Fruit fly (Drosophila melanogaster) whole organism, wandering third instar larva: ENCODE measurements around the gene CG13893.

Source experiments
- Abd-B ChIP-seq: fragments of >200 bp; optimal IDR thresholded peaks from 2 replicates; lab custom pipeline; 2017; ENCODE audit warnings: missing biosample characterization, missing genetic modification characterization
- CG32264 ChIP-seq: fragments of 200-800 bp; sonication (Bioruptor generic); optimal IDR thresholded peaks from 2 replicates; lab custom pipeline; 2016; ENCODE audit warnings: missing biosample characterization, missing genetic modification characterization
- CG9705 ChIP-seq: fragments of 200-800 bp; sonication (Bioruptor generic); optimal IDR thresholded peaks from 2 replicates; lab custom pipeline; 2018; ENCODE audit warnings: missing biosample characterization, mild to moderate bottlenecking, missing genetic modification characterization
- CrebA ChIP-seq: fragments of 200-800 bp; sonication (Bioruptor generic); optimal IDR thresholded peaks from 2 replicates; lab custom pipeline; 2016; ENCODE audit warnings: missing biosample characterization, mild to moderate bottlenecking, missing genetic modification characterization, borderline replicate concordance
- Dfd ChIP-seq: fragments of >200 bp; optimal IDR thresholded peaks from 2 replicates; lab custom pipeline; 2017; ENCODE audit warnings: missing biosample characterization, missing genetic modification characterization
- Dif ChIP-seq: fragments of 200-275, 200-300 bp; sonication (Bioruptor generic); optimal IDR thresholded peaks from 2 replicates; lab custom pipeline; 2018; ENCODE audit warnings: missing biosample characterization, missing genetic modification characterization; ENCODE audit not compliant: partially characterized antibody
- GATAd ChIP-seq: sonication (Bioruptor generic); optimal IDR thresholded peaks from 2 replicates; lab custom pipeline; 2016; ENCODE audit warnings: missing biosample characterization, missing genetic modification characterization
- HLH106 ChIP-seq: fragments of 200-800 bp; optimal IDR thresholded peaks from 3 replicates; lab custom pipeline; 2019; ENCODE audit warnings: missing biosample characterization, mild to moderate bottlenecking, missing genetic modification characterization, moderate library complexity
- Hnf4 ChIP-seq: fragments of 200-800 bp; sonication (Bioruptor generic); optimal IDR thresholded peaks from 2 replicates; lab custom pipeline; 2016; ENCODE audit warnings: missing biosample characterization, mild to moderate bottlenecking, missing genetic modification characterization
- Hr78 ChIP-seq: fragments of >200 bp; optimal IDR thresholded peaks from 2 replicates; lab custom pipeline; 2017; ENCODE audit warnings: missing biosample characterization, missing genetic modification characterization
- Hr83 ChIP-seq: fragments of 200-300 bp; sonication (Bioruptor generic); optimal IDR thresholded peaks from 2 replicates; lab custom pipeline; 2016; ENCODE audit warnings: missing biosample characterization, mild to moderate bottlenecking, missing genetic modification characterization, moderate library complexity; ENCODE audit not compliant: poor library complexity, severe bottlenecking
- Jra ChIP-seq: sonication (Bioruptor generic); optimal IDR thresholded peaks from 2 replicates; lab custom pipeline; 2016; ENCODE audit warnings: missing biosample characterization, missing genetic modification characterization
- Mio ChIP-seq: sonication (Bioruptor generic); optimal IDR thresholded peaks from 2 replicates; lab custom pipeline; 2016; ENCODE audit warnings: missing biosample characterization, missing genetic modification characterization
- Myc ChIP-seq: fragments of >200 bp; optimal IDR thresholded peaks from 2 replicates; lab custom pipeline; 2017
- N ChIP-seq: fragments of >200 bp; optimal IDR thresholded peaks from 2 replicates; lab custom pipeline; 2018; ENCODE audit warnings: missing biosample characterization, missing external identifiers, missing genetic modification characterization
- OdsH ChIP-seq: fragments of 200-800 bp; sonication (Bioruptor generic); optimal IDR thresholded peaks from 2 replicates; lab custom pipeline; 2016; ENCODE audit warnings: missing biosample characterization, mild to moderate bottlenecking, missing genetic modification characterization
- Rel ChIP-seq, 2 experiments: fragments of 200-800 bp; sonication (Bioruptor generic) in 1 of 2; optimal IDR thresholded peaks; 2 replicates in 1 of 2; 3 replicates in 1 of 2; lab custom pipeline; 2016 to 2019; ENCODE audit warnings: mild to moderate bottlenecking in 2 of 2, missing biosample characterization in 2 of 2, missing genetic modification characterization in 2 of 2, moderate library complexity in 1 of 2
- Sp1 ChIP-seq: fragments of 200-800 bp; sonication (Bioruptor generic); optimal IDR thresholded peaks from 3 replicates; lab custom pipeline; 2019; ENCODE audit warnings: missing biosample characterization, mild to moderate bottlenecking, missing genetic modification characterization, moderate library complexity
- Vsx2 ChIP-seq: fragments of 200-300, 225-300 bp; sonication (Bioruptor generic); optimal IDR thresholded peaks from 2 replicates; lab custom pipeline; 2018; ENCODE audit warnings: missing biosample characterization, missing genetic modification characterization; ENCODE audit not compliant: partially characterized antibody
- br ChIP-seq: fragments of 200-800 bp; sonication (Bioruptor generic); optimal IDR thresholded peaks from 2 replicates; lab custom pipeline; 2016; ENCODE audit warnings: missing biosample characterization, missing genetic modification characterization
- brk ChIP-seq: fragments of 200-800 bp; sonication (Bioruptor generic); optimal IDR thresholded peaks from 2 replicates; lab custom pipeline; 2016; ENCODE audit warnings: missing biosample characterization, mild to moderate bottlenecking, missing genetic modification characterization
- dl ChIP-seq, 2 experiments: fragments of 175-275, 200-275 bp in 1 of 2; fragments of 200-275 bp in 1 of 2; sonication (Bioruptor generic); optimal IDR thresholded peaks; lab custom pipeline; 2018; ENCODE audit warnings: mild to moderate bottlenecking in 2 of 2, missing biosample characterization in 2 of 2, missing genetic modification characterization in 2 of 2, moderate library complexity in 2 of 2; ENCODE audit not compliant: partially characterized antibody in 2 of 2, insufficient read depth in 1 of 2
- dmrt93B ChIP-seq: fragments of 200-800 bp; sonication (Bioruptor generic); optimal IDR thresholded peaks from 2 replicates; lab custom pipeline; 2018; ENCODE audit warnings: missing biosample characterization, mild to moderate bottlenecking, missing genetic modification characterization
- dsf ChIP-seq: sonication (Bioruptor generic); optimal IDR thresholded peaks from 2 replicates; lab custom pipeline; 2016; ENCODE audit warnings: missing biosample characterization, missing genetic modification characterization, borderline replicate concordance
- ey ChIP-seq: fragments of 200-800 bp; sonication (Bioruptor generic); optimal IDR thresholded peaks from 2 replicates; lab custom pipeline; 2016; ENCODE audit warnings: missing biosample characterization, missing genetic modification characterization
- foxo ChIP-seq, 2 experiments: fragments of 200-800 bp; sonication (Bioruptor generic); optimal IDR thresholded peaks; 2 replicates in 1 of 2; 3 replicates in 1 of 2; lab custom pipeline; 2016 to 2017; ENCODE audit warnings: missing biosample characterization in 2 of 2, missing genetic modification characterization in 2 of 2
- fru ChIP-seq: fragments of 200-800 bp; sonication (Bioruptor generic); optimal IDR thresholded peaks from 3 replicates; lab custom pipeline; 2016; ENCODE audit warnings: missing biosample characterization, mild to moderate bottlenecking, missing genetic modification characterization
- h ChIP-seq: fragments of 200-800 bp; sonication (Bioruptor generic); optimal IDR thresholded peaks from 3 replicates; lab custom pipeline; 2016; ENCODE audit warnings: missing biosample characterization, mild to moderate bottlenecking, missing genetic modification characterization
- jim ChIP-seq: fragments of 175-275, 200-325 bp; sonication (Bioruptor generic); optimal IDR thresholded peaks from 2 replicates; lab custom pipeline; 2016; ENCODE audit warnings: missing biosample characterization, mild to moderate bottlenecking, missing genetic modification characterization
- lola ChIP-seq: fragments of >200 bp; optimal IDR thresholded peaks from 2 replicates; lab custom pipeline; 2017; ENCODE audit warnings: missing biosample characterization, missing genetic modification characterization
- pan ChIP-seq: fragments of >200 bp; optimal IDR thresholded peaks from 2 replicates; lab custom pipeline; 2017
- psq ChIP-seq: fragments of 200-800 bp; sonication (Bioruptor generic); optimal IDR thresholded peaks from 3 replicates; lab custom pipeline; 2017; ENCODE audit warnings: missing biosample characterization, mild to moderate bottlenecking, missing genetic modification characterization, moderate library complexity
- rgr ChIP-seq: fragments of 200-800 bp; sonication (Bioruptor generic); optimal IDR thresholded peaks from 3 replicates; lab custom pipeline; 2016; ENCODE audit warnings: missing biosample characterization, mild to moderate bottlenecking, missing genetic modification characterization
- sage ChIP-seq: fragments of 200-800 bp; sonication (Bioruptor generic); optimal IDR thresholded peaks from 2 replicates; lab custom pipeline; 2016; ENCODE audit warnings: missing biosample characterization, mild to moderate bottlenecking, missing genetic modification characterization
- sv ChIP-seq: fragments of 200-800 bp; sonication (Bioruptor generic); optimal IDR thresholded peaks from 3 replicates; lab custom pipeline; 2016; ENCODE audit warnings: missing biosample characterization, missing genetic modification characterization
- tai ChIP-seq: sonication (Bioruptor generic); optimal IDR thresholded peaks from 2 replicates; lab custom pipeline; 2016; ENCODE audit warnings: missing biosample characterization, missing genetic modification characterization
- usp ChIP-seq: fragments of >200 bp; optimal IDR thresholded peaks from 2 replicates; lab custom pipeline; 2017; ENCODE audit warnings: missing biosample characterization, missing genetic modification characterization
- woc ChIP-seq: sonication (Bioruptor generic); optimal IDR thresholded peaks from 2 replicates; lab custom pipeline; 2016; ENCODE audit warnings: missing biosample characterization, mild to moderate bottlenecking, missing genetic modification characterization

CG13893 gene

dm6 chr3L:634319-635015 is 30.7 kb upstream of the CG13893 start:
- peak; percentile 63 for TF ChIP-seq Hnf4
- peak; percentile 69 for TF ChIP-seq Sp1
- peak; percentile 68 for TF ChIP-seq OdsH (GFP tag; lab: Kevin White, UChicago)
- TF ChIP-seq dl (GFP tag; optimal IDR thresholded peaks at IDR 0.05; lab: Kevin White, UChicago; ENCODE audit: insufficient read depth in 1 of 2, partially characterized antibody in 2 of 2): no peak
- peak; percentile 22 for TF ChIP-seq CG32264 (GFP tag; lab: Kevin White, UChicago)
- peak; percentile 73 for TF ChIP-seq h (GFP tag; lab: Kevin White, UChicago)
- no peak for TF ChIP-seq Mio (GFP tag; lab: Kevin White, UChicago)
- TF ChIP-seq dmrt93B (GFP tag; lab: Kevin White, UChicago): peak; percentile 24
- peak in 1 of 2 experiments; percentile 72 for TF ChIP-seq foxo (GFP tag; optimal IDR thresholded peaks at IDR 0.05; lab: Kevin White, UChicago)
- TF ChIP-seq Dfd (GFP tag; lab: Kevin White, UChicago): no peak
- no peak for TF ChIP-seq CG9705 (GFP tag; lab: Kevin White, UChicago)
- TF ChIP-seq br (GFP tag; lab: Kevin White, UChicago): peak; percentile 73
- TF ChIP-seq ey (GFP tag; lab: Kevin White, UChicago): peak; percentile 73
- TF ChIP-seq CrebA (GFP tag; lab: Kevin White, UChicago): no peak
- TF ChIP-seq fru: peak; percentile 75
- TF ChIP-seq Myc (lab: Kevin White, UChicago): no peak
- peak; percentile 16 for TF ChIP-seq brk
- TF ChIP-seq Vsx2 (GFP tag; lab: Kevin White, UChicago): no peak
- peak; percentile 78 for TF ChIP-seq sv (GFP tag; lab: Kevin White, UChicago)
- no peak for TF ChIP-seq Hr78 (GFP tag; lab: Kevin White, UChicago)
- TF ChIP-seq jim: no peak
- TF ChIP-seq psq: peak; percentile 52
- TF ChIP-seq woc (GFP tag; lab: Kevin White, UChicago): peak; percentile 46
- TF ChIP-seq HLH106: peak; percentile 64
- peak; percentile 74 for TF ChIP-seq rgr (GFP tag; lab: Kevin White, UChicago)
- TF ChIP-seq dsf (GFP tag; lab: Kevin White, UChicago): no peak
- peak; percentile 30 for TF ChIP-seq Jra (GFP tag; lab: Kevin White, UChicago)

dm6 chr3L:633272-634254 is 29.8 kb upstream of the CG13893 start:
- no peak for TF ChIP-seq jim
- TF ChIP-seq Hnf4: no peak
- TF ChIP-seq dsf (GFP tag; lab: Kevin White, UChicago): no peak
- TF ChIP-seq foxo (GFP tag; optimal IDR thresholded peaks at IDR 0.05; lab: Kevin White, UChicago): peak in 1 of 2 experiments; percentile 53
- no peak for TF ChIP-seq CrebA (GFP tag; lab: Kevin White, UChicago)
- peak; percentile 73 for TF ChIP-seq Dfd (GFP tag; lab: Kevin White, UChicago)
- TF ChIP-seq ey (GFP tag; lab: Kevin White, UChicago): peak; percentile 61
- TF ChIP-seq rgr (GFP tag; lab: Kevin White, UChicago): peak; percentile 47
- TF ChIP-seq HLH106: peak; percentile 27
- TF ChIP-seq GATAd: no peak
- TF ChIP-seq woc (GFP tag; lab: Kevin White, UChicago): peak; percentile 20
- peak; percentile 57 for TF ChIP-seq fru
- no peak for TF ChIP-seq brk
- TF ChIP-seq OdsH (GFP tag; lab: Kevin White, UChicago): no peak
- TF ChIP-seq Abd-B (GFP tag; lab: Kevin White, UChicago): no peak
- no peak for TF ChIP-seq Myc (lab: Kevin White, UChicago)
- TF ChIP-seq dl (GFP tag; optimal IDR thresholded peaks at IDR 0.05; lab: Kevin White, UChicago; ENCODE audit: insufficient read depth in 1 of 2, partially characterized antibody in 2 of 2): no peak
- TF ChIP-seq Hr83: no peak
- TF ChIP-seq Hr78 (GFP tag; lab: Kevin White, UChicago): no peak
- TF ChIP-seq Dif (GFP tag; lab: Kevin White, UChicago): no peak
- no peak for TF ChIP-seq CG9705 (GFP tag; lab: Kevin White, UChicago)
- no peak for TF ChIP-seq Sp1
- no peak for TF ChIP-seq sage (GFP tag; lab: Kevin White, UChicago)
- TF ChIP-seq CG32264 (GFP tag; lab: Kevin White, UChicago): no peak
- no peak for TF ChIP-seq Mio (GFP tag; lab: Kevin White, UChicago)
- no peak for TF ChIP-seq tai (GFP tag; lab: Kevin White, UChicago)
- TF ChIP-seq br (GFP tag; lab: Kevin White, UChicago): peak; percentile 39
- peak; percentile 3 for TF ChIP-seq dmrt93B (GFP tag; lab: Kevin White, UChicago)
- no peak for TF ChIP-seq Vsx2 (GFP tag; lab: Kevin White, UChicago)
- no peak for TF ChIP-seq usp (GFP tag; lab: Kevin White, UChicago)
- TF ChIP-seq N (GFP tag; lab: Kevin White, UChicago): no peak
- no peak for TF ChIP-seq pan (lab: Kevin White, UChicago)
- TF ChIP-seq h (GFP tag; lab: Kevin White, UChicago): peak; percentile 46
- TF ChIP-seq Jra (GFP tag; lab: Kevin White, UChicago): no peak
- TF ChIP-seq lola (GFP tag; lab: Kevin White, UChicago): no peak
- TF ChIP-seq Rel (GFP tag; optimal IDR thresholded peaks at IDR 0.05; lab: Kevin White, UChicago): no peak
- no peak for TF ChIP-seq Rel (tag; optimal IDR thresholded peaks at IDR 0.05; lab: Kevin White, UChicago)
- peak; percentile 61 for TF ChIP-seq sv (GFP tag; lab: Kevin White, UChicago)
- TF ChIP-seq psq: peak; percentile 21
- TF ChIP-seq, all 38 proteins: peak for 12
